Fruit fly (Drosophila melanogaster) whole organism, embryonic: Measurements from ENCODE around the gene CG15882.
A peak's percentile ranks its signal among the peaks of the same experiment; 100 is the strongest.

Experiments
- Adf1 ChIP-seq: fragments of 200-800 bp; sonication (Bioruptor generic); IDR thresholded peaks from 2 replicates; pipeline ENCODE4 v1.3.6; 2022; ENCODE audit warnings: missing biosample characterization, missing genetic modification characterization
- Atf-2 ChIP-seq: fragments of 200-800 bp; sonication (Bioruptor generic); optimal IDR thresholded peaks from 2 replicates; lab custom pipeline; 2016; ENCODE audit warnings: missing biosample characterization, missing genetic modification characterization
- Awh ChIP-seq: fragments of 200-800 bp; sonication (Bioruptor generic); IDR thresholded peaks from 2 replicates; pipeline ENCODE4, ENCODE4 v1.3.6; 2022; ENCODE audit warnings: missing biosample characterization, missing genetic modification characterization
- CG10147 ChIP-seq: fragments of 200-800 bp; sonication (Bioruptor generic); optimal IDR thresholded peaks from 2 replicates; lab custom pipeline; 2019; ENCODE audit warnings: missing biosample characterization, mild to moderate bottlenecking, missing genetic modification characterization, moderate library complexity
- CG10462 ChIP-seq: fragments of 200-800 bp; sonication (Bioruptor generic); optimal IDR thresholded peaks from 2 replicates; lab custom pipeline; 2016; ENCODE audit warnings: missing biosample characterization, missing genetic modification characterization
- CG10543 ChIP-seq: fragments of 200-800 bp; sonication (Bioruptor generic); optimal IDR thresholded peaks from 3 replicates; lab custom pipeline; 2017; ENCODE audit warnings: missing biosample characterization, mild to moderate bottlenecking, missing genetic modification characterization, moderate library complexity
- CG11504 ChIP-seq: fragments of 200-800 bp; sonication (Bioruptor generic); optimal IDR thresholded peaks from 3 replicates; lab custom pipeline; 2019; ENCODE audit warnings: missing biosample characterization, mild to moderate bottlenecking, missing genetic modification characterization, moderate library complexity
- CG12299 ChIP-seq: fragments of 200-800 bp; sonication (Bioruptor generic); optimal IDR thresholded peaks from 2 replicates; lab custom pipeline; 2018; ENCODE audit warnings: missing biosample characterization, mild to moderate bottlenecking, missing genetic modification characterization
- CG14014 ChIP-seq: fragments of 200-800 bp; sonication (Bioruptor generic); IDR thresholded peaks from 2 replicates; pipeline ENCODE4 v1.3.6; 2022; ENCODE audit warnings: missing biosample characterization, missing genetic modification characterization
- CG1529 ChIP-seq: fragments of 200-800 bp; sonication (Bioruptor generic); optimal IDR thresholded peaks from 3 replicates; lab custom pipeline; 2018; ENCODE audit warnings: missing biosample characterization, missing genetic modification characterization
- CG18599 ChIP-seq: fragments of 200-800 bp; sonication (Bioruptor generic); optimal IDR thresholded peaks from 3 replicates; lab custom pipeline; 2017; ENCODE audit warnings: missing biosample characterization, missing genetic modification characterization, mild to moderate bottlenecking, moderate library complexity, missing genetic modification reagents
- CG30020 ChIP-seq: fragments of 200-800 bp; optimal IDR thresholded peaks from 2 replicates; lab custom pipeline; 2019; ENCODE audit warnings: missing biosample characterization, mild to moderate bottlenecking, missing genetic modification characterization, moderate library complexity
- CG43689 ChIP-seq: fragments of 200-800 bp; sonication (Bioruptor generic); IDR thresholded peaks from 2 replicates; pipeline ENCODE4 v1.3.6; 2022; ENCODE audit warnings: missing biosample characterization, missing genetic modification characterization
- CG4707 ChIP-seq: fragments of 200-800 bp; sonication (Bioruptor generic); optimal IDR thresholded peaks from 2 replicates; lab custom pipeline; 2018; ENCODE audit warnings: missing biosample characterization, mild to moderate bottlenecking, missing genetic modification characterization, moderate library complexity
- CG4730 ChIP-seq: fragments of 200-800 bp; sonication (Bioruptor generic); IDR thresholded peaks from 2 replicates; pipeline ENCODE4 v1.3.6; 2022; ENCODE audit warnings: missing biosample characterization, missing genetic modification characterization
- CG6813 ChIP-seq: fragments of 200-800 bp; sonication (Bioruptor generic); optimal IDR thresholded peaks from 2 replicates; lab custom pipeline; 2017; ENCODE audit warnings: missing biosample characterization, missing genetic modification characterization, mild to moderate bottlenecking, moderate library complexity, missing genetic modification reagents
- CG7357 ChIP-seq: fragments of 200-800 bp; sonication (Bioruptor generic); IDR thresholded peaks from 3 replicates; pipeline ENCODE4 v1.3.6; 2022; ENCODE audit warnings: missing biosample characterization, missing genetic modification characterization
- CG9727 ChIP-seq: fragments of 200-800 bp; sonication (Bioruptor generic); optimal IDR thresholded peaks from 3 replicates; lab custom pipeline; 2017; ENCODE audit warnings: missing biosample characterization, mild to moderate bottlenecking, missing genetic modification characterization
- Camta ChIP-seq: fragments of 200-800 bp; sonication (Bioruptor generic); optimal IDR thresholded peaks from 2 replicates; lab custom pipeline; 2016; ENCODE audit warnings: missing biosample characterization, missing genetic modification characterization
- D ChIP-seq, 2 experiments: fragments of 200-800 bp in 1 of 2; fragments of >200 bp in 1 of 2; sonication (Bioruptor generic) in 1 of 2; optimal IDR thresholded peaks; 2 replicates in 1 of 2; 3 replicates in 1 of 2; lab custom pipeline; 2017; ENCODE audit warnings: mild to moderate bottlenecking in 1 of 2, missing biosample characterization in 1 of 2, missing genetic modification characterization in 1 of 2, missing genetic modification reagents in 1 of 2
- Dll ChIP-seq: fragments of 200-800 bp; sonication (Bioruptor generic); IDR thresholded peaks from 4 replicates; pipeline ENCODE4 v1.3.6; 2022; ENCODE audit warnings: missing biosample characterization, missing genetic modification characterization; ENCODE audit not compliant: partially characterized antibody
- Elba2 ChIP-seq: fragments of 200-800 bp; sonication (Bioruptor generic); optimal IDR thresholded peaks from 3 replicates; lab custom pipeline; 2016; ENCODE audit warnings: missing biosample characterization, missing genetic modification characterization
- Hmx ChIP-seq: fragments of 200-800 bp; sonication (Bioruptor generic); optimal IDR thresholded peaks from 2 replicates; lab custom pipeline; 2016; ENCODE audit warnings: missing biosample characterization, missing genetic modification characterization
- Hr51 ChIP-seq, 2 experiments: fragments of 200-800 bp; sonication (Bioruptor generic); optimal IDR thresholded peaks; 2 replicates in 1 of 2; 3 replicates in 1 of 2; lab custom pipeline; 2016 to 2018; ENCODE audit warnings: missing biosample characterization in 2 of 2, missing genetic modification characterization in 2 of 2, mild to moderate bottlenecking in 1 of 2, moderate library complexity in 1 of 2
- Lim3 ChIP-seq: fragments of 200-800 bp; sonication (Bioruptor generic); IDR thresholded peaks from 2 replicates; pipeline ENCODE4 v1.3.6; 2022; ENCODE audit warnings: missing biosample characterization, missing genetic modification characterization
- MBD-R2 ChIP-seq: fragments of 200-800 bp; sonication (Bioruptor generic); IDR thresholded peaks from 2 replicates; pipeline ENCODE4 v1.3.6; 2022; ENCODE audit warnings: missing biosample characterization, missing genetic modification characterization
- MESR4 ChIP-seq: fragments of 200-800 bp; sonication (Bioruptor generic); optimal IDR thresholded peaks from 2 replicates; lab custom pipeline; 2018; ENCODE audit warnings: missing biosample characterization, mild to moderate bottlenecking, missing genetic modification characterization, moderate library complexity
- Oli ChIP-seq: fragments of 200-800 bp; sonication (Bioruptor generic); optimal IDR thresholded peaks from 2 replicates; lab custom pipeline; 2018; ENCODE audit warnings: missing biosample characterization, mild to moderate bottlenecking, missing genetic modification characterization, moderate library complexity
- ara ChIP-seq: fragments of 200-800 bp; sonication (Bioruptor generic); IDR thresholded peaks from 2 replicates; pipeline ENCODE4 v1.3.6; 2022; ENCODE audit warnings: missing biosample characterization, missing genetic modification characterization
- bigmax ChIP-seq: fragments of 200-800 bp; sonication (Bioruptor generic); optimal IDR thresholded peaks from 2 replicates; lab custom pipeline; 2018; ENCODE audit warnings: missing biosample characterization, mild to moderate bottlenecking, missing genetic modification characterization
- cas ChIP-seq: fragments of 200-800 bp; sonication (Bioruptor generic); IDR thresholded peaks from 2 replicates; pipeline ENCODE4 v1.3.6; 2022; ENCODE audit warnings: missing biosample characterization, missing genetic modification characterization
- chn ChIP-seq: fragments of 200-800 bp; sonication (Bioruptor generic); optimal IDR thresholded peaks from 2 replicates; lab custom pipeline; 2016; ENCODE audit warnings: missing biosample characterization, missing genetic modification characterization
- corto ChIP-seq: fragments of 200-800 bp; sonication (Bioruptor generic); optimal IDR thresholded peaks from 2 replicates; lab custom pipeline; 2016; ENCODE audit warnings: missing biosample characterization, mild to moderate bottlenecking, missing genetic modification characterization, moderate library complexity
- cwo ChIP-seq: fragments of 200-800 bp; sonication (Bioruptor generic); optimal IDR thresholded peaks from 3 replicates; lab custom pipeline; 2017; ENCODE audit warnings: missing biosample characterization, missing genetic modification characterization, mild to moderate bottlenecking, moderate library complexity, missing genetic modification reagents
- dan ChIP-seq: fragments of 200-800 bp; sonication (Bioruptor generic); IDR thresholded peaks from 2 replicates; pipeline ENCODE4 v1.3.6; 2022; ENCODE audit warnings: missing biosample characterization, missing genetic modification characterization
- dati ChIP-seq: fragments of 200-800 bp; sonication (Bioruptor generic); IDR thresholded peaks from 2 replicates; pipeline ENCODE4 v1.3.6; 2022; ENCODE audit warnings: missing biosample characterization, missing genetic modification characterization
- en ChIP-seq: fragments of 200-800 bp; sonication (Bioruptor generic); optimal IDR thresholded peaks from 2 replicates; lab custom pipeline; 2016; ENCODE audit warnings: missing biosample characterization, missing genetic modification characterization
- fd64A ChIP-seq: fragments of 200-800 bp; sonication (Bioruptor generic); optimal IDR thresholded peaks from 3 replicates; lab custom pipeline; 2018; ENCODE audit warnings: missing biosample characterization, mild to moderate bottlenecking, missing genetic modification characterization
- gem ChIP-seq: fragments of 200-800 bp; sonication (Bioruptor generic); optimal IDR thresholded peaks from 2 replicates; lab custom pipeline; 2019; ENCODE audit warnings: missing biosample characterization, mild to moderate bottlenecking, missing genetic modification characterization, moderate library complexity
- h ChIP-seq: fragments of >200 bp; optimal IDR thresholded peaks from 2 replicates; lab custom pipeline; 2017
- lbe ChIP-seq: fragments of 200-800 bp; sonication (Bioruptor generic); optimal IDR thresholded peaks from 2 replicates; lab custom pipeline; 2016; ENCODE audit warnings: missing biosample characterization, mild to moderate bottlenecking, missing genetic modification characterization
- lilli ChIP-seq: fragments of 200-800 bp; sonication (Bioruptor generic); optimal IDR thresholded peaks from 3 replicates; lab custom pipeline; 2016; ENCODE audit warnings: missing biosample characterization, missing genetic modification characterization
- mam ChIP-seq: fragments of 200-800 bp; sonication (Bioruptor generic); optimal IDR thresholded peaks from 3 replicates; lab custom pipeline; 2016; ENCODE audit warnings: missing biosample characterization, missing genetic modification characterization
- nmo ChIP-seq: fragments of 200-800 bp; sonication (Bioruptor generic); optimal IDR thresholded peaks from 2 replicates; lab custom pipeline; 2018; ENCODE audit warnings: missing biosample characterization, mild to moderate bottlenecking, missing genetic modification characterization, moderate library complexity
- psq ChIP-seq: fragments of 200-800 bp; sonication (Bioruptor generic); optimal IDR thresholded peaks from 2 replicates; lab custom pipeline; 2017; ENCODE audit warnings: missing biosample characterization, missing genetic modification characterization
- pzg ChIP-seq: fragments of 200-800 bp; sonication (Bioruptor generic); optimal IDR thresholded peaks from 3 replicates; lab custom pipeline; 2018; ENCODE audit warnings: missing biosample characterization, mild to moderate bottlenecking, missing genetic modification characterization, moderate library complexity
- row ChIP-seq: fragments of 200-800 bp; sonication (Bioruptor generic); IDR thresholded peaks from 3 replicates; pipeline ENCODE4 v1.3.6; 2022; ENCODE audit warnings: missing biosample characterization, missing genetic modification characterization
- sens-2 ChIP-seq: fragments of 200-800 bp; sonication (Bioruptor generic); IDR thresholded peaks from 2 replicates; pipeline ENCODE4 v1.3.6; 2022; ENCODE audit warnings: missing biosample characterization, missing genetic modification characterization
- sug ChIP-seq: fragments of 200-800 bp; optimal IDR thresholded peaks from 2 replicates; lab custom pipeline; 2019; ENCODE audit warnings: missing biosample characterization, mild to moderate bottlenecking, missing genetic modification characterization, moderate library complexity
- trh ChIP-seq: fragments of 200-800 bp; sonication (Bioruptor generic); optimal IDR thresholded peaks from 2 replicates; lab custom pipeline; 2016; ENCODE audit warnings: missing biosample characterization, missing genetic modification characterization
- twi ChIP-seq: fragments of 200-800 bp; optimal IDR thresholded peaks from 2 replicates; lab custom pipeline; 2019; ENCODE audit warnings: missing biosample characterization, mild to moderate bottlenecking, missing genetic modification characterization, moderate library complexity
- zfh2 ChIP-seq: fragments of 200-800 bp; sonication (Bioruptor generic); optimal IDR thresholded peaks from 2 replicates; lab custom pipeline; 2016; ENCODE audit warnings: missing biosample characterization, missing genetic modification characterization

The CG15882 gene

dm6 chrX:19159942-19160341 lies 35.8 kb upstream of the CG15882 start (continued):
- TF ChIP-seq CG6813 (GFP tag; lab: Kevin White, UChicago), result no peak
- no peak for TF ChIP-seq Lim3
- no peak for TF ChIP-seq zfh2 (GFP tag; lab: Kevin White, UChicago)
- peak; percentile 38 for TF ChIP-seq lbe
- peak; percentile 69 for TF ChIP-seq gem (tag; lab: Kevin White, UChicago)
- TF ChIP-seq CG1529, result peak; percentile 26
- no peak for TF ChIP-seq MESR4 (GFP tag; lab: Kevin White, UChicago)
- no peak for TF ChIP-seq CG7357
- peak in 1 of 2 experiments; percentile 26 for TF ChIP-seq Hr51 (GFP tag; optimal IDR thresholded peaks at IDR 0.05; lab: Kevin White, UChicago)
- no peak for TF ChIP-seq Dll
- TF ChIP-seq Hmx (GFP tag; lab: Kevin White, UChicago), result no peak
- TF ChIP-seq CG11504, result peak; percentile 55
- TF ChIP-seq nmo (GFP tag; lab: Kevin White, UChicago), result peak; percentile 39
- TF ChIP-seq pzg, result no peak
- TF ChIP-seq D (optimal IDR thresholded peaks at IDR 0.05; lab: Kevin White, UChicago), result no peak
- peak; percentile 15 for TF ChIP-seq D (GFP tag; optimal IDR thresholded peaks at IDR 0.05; lab: Kevin White, UChicago)
- peak; percentile 53 for TF ChIP-seq row (GFP tag; lab: Robert Waterston, UW)
- TF ChIP-seq mam (GFP tag; lab: Kevin White, UChicago), result no peak
- no peak for TF ChIP-seq ara (GFP tag; lab: Robert Waterston, UW)
- no peak for TF ChIP-seq fd64A (GFP tag; lab: Kevin White, UChicago)
- TF ChIP-seq Awh (GFP tag; lab: Robert Waterston, UW), result no peak
- TF ChIP-seq sug, result no peak
- TF ChIP-seq MBD-R2 (GFP tag; lab: Robert Waterston, UW), result no peak
- peak; percentile 6 for TF ChIP-seq CG9727 (GFP tag; lab: Kevin White, UChicago)
- TF ChIP-seq CG12299 (tag; lab: Kevin White, UChicago), result no peak
- TF ChIP-seq chn (GFP tag; lab: Kevin White, UChicago), result no peak
- no peak for TF ChIP-seq Elba2 (GFP tag; lab: Kevin White, UChicago)
- no peak for TF ChIP-seq CG10462 (GFP tag; lab: Kevin White, UChicago)
- TF ChIP-seq bigmax, result no peak
- peak; percentile 22 for TF ChIP-seq twi (tag; lab: Kevin White, UChicago)
- TF ChIP-seq CG18599 (GFP tag; lab: Kevin White, UChicago), result no peak
- peak; percentile 1 for TF ChIP-seq Oli (tag; lab: Kevin White, UChicago)
- no peak for TF ChIP-seq h
- TF ChIP-seq Camta, result no peak
- no peak for TF ChIP-seq lilli (GFP tag; lab: Kevin White, UChicago)
- TF ChIP-seq sens-2, result no peak
- TF ChIP-seq CG4707 (GFP tag; lab: Kevin White, UChicago), result no peak
- TF ChIP-seq cwo (GFP tag; lab: Kevin White, UChicago), result no peak
- no peak for TF ChIP-seq Adf1 (GFP tag; lab: Robert Waterston, UW)
- TF ChIP-seq CG30020 (tag; lab: Kevin White, UChicago), result no peak
- TF ChIP-seq CG4730 (GFP tag; lab: Robert Waterston, UW), result no peak
- TF ChIP-seq cas (GFP tag; lab: Robert Waterston, UW), result no peak
- no peak for TF ChIP-seq psq (GFP tag; lab: Kevin White, UChicago)
- no peak for TF ChIP-seq dati (GFP tag; lab: Robert Waterston, UW)
- no peak for TF ChIP-seq corto (GFP tag; lab: Kevin White, UChicago)
- no peak for TF ChIP-seq CG10543
- TF ChIP-seq dan, result no peak
- TF ChIP-seq en (GFP tag; lab: Kevin White, UChicago), result no peak
- no peak for TF ChIP-seq CG10147 (GFP tag; lab: Kevin White, UChicago)
- no peak for TF ChIP-seq Atf-2
- TF ChIP-seq CG14014 (GFP tag; lab: Robert Waterston, UW), result no peak
- no peak for TF ChIP-seq trh (GFP tag; lab: Kevin White, UChicago)
- TF ChIP-seq CG43689 (GFP tag; lab: Robert Waterston, UW), result no peak
